Worm (Caenorhabditis elegans): Measurements from ENCODE around the gene mutd-1.
A peak's percentile ranks its signal among the peaks of the same experiment; 100 is the strongest.

- TF ChIP-seq skn-1 (tag; optimal IDR thresholded peaks at IDR 0.05): no peak
- no peak for TF ChIP-seq nhr-10 (tag; optimal IDR thresholded peaks at IDR 0.05)
- no peak for TF ChIP-seq nhr-77 (tag; optimal IDR thresholded peaks at IDR 0.05)
- no peak for TF ChIP-seq elt-3 (tag; optimal IDR thresholded peaks at IDR 0.05)
- TF ChIP-seq nhr-25 (tag; optimal IDR thresholded peaks at IDR 0.05): no peak
- no peak for TF ChIP-seq lin-13 (GFP tag; optimal IDR thresholded peaks at IDR 0.05)
- TF ChIP-seq lsy-2 (tag; optimal IDR thresholded peaks at IDR 0.05): peak in 1 of 2 experiments; percentile 52
- TF ChIP-seq egl-27 (tag; optimal IDR thresholded peaks at IDR 0.05): no peak
- no peak for TF ChIP-seq nhr-237 (tag; optimal IDR thresholded peaks at IDR 0.05)
- TF ChIP-seq ceh-82 (tag; optimal IDR thresholded peaks at IDR 0.05): no peak
- TF ChIP-seq ztf-11 (tag; optimal IDR thresholded peaks at IDR 0.05): no peak
These were observed 743 bp downstream of the mutd-1 start, which contains the start of gene cyn-12 for ce11 chrIV:7133140-7133539.
